Worm (Caenorhabditis elegans) whole organism, L2 larva: ENCODE measurements around the gene ZK1010.12.

Experiments used
- C34F6.9 ChIP-seq: fragments of 150-350 bp; optimal IDR thresholded peaks from 2 replicates; lab custom pipeline; 2014; ENCODE audit warnings: missing biosample characterization, missing genetic modification characterization
- F13H6.1 ChIP-seq: sonication (generic microtip); optimal IDR thresholded peaks from 2 replicates; lab custom pipeline; 2016; ENCODE audit warnings: missing genetic modification characterization, missing compliant biosample characterization
- ZK546.5 ChIP-seq: sonication (generic microtip); optimal IDR thresholded peaks from 2 replicates; lab custom pipeline; 2017; ENCODE audit warnings: missing biosample characterization, missing genetic modification characterization
- aly-2 ChIP-seq: fragments of 150-350 bp; optimal IDR thresholded peaks from 2 replicates; lab custom pipeline; 2014; ENCODE audit warnings: missing biosample characterization, missing genetic modification characterization
- ama-1 ChIP-seq: fragments of 150-350 bp; optimal IDR thresholded peaks from 2 replicates; lab custom pipeline; 2018; ENCODE audit warnings: inconsistent platforms
- blmp-1 ChIP-seq: sonication (generic microtip); optimal IDR thresholded peaks from 2 replicates; lab custom pipeline; 2017; ENCODE audit warnings: missing genetic modification characterization, mild to moderate bottlenecking, missing compliant biosample characterization, antibody characterized with exemption, moderate library complexity; ENCODE audit not compliant: insufficient read depth
- ceh-82 ChIP-seq: fragments of 150-350 bp; optimal IDR thresholded peaks from 2 replicates; lab custom pipeline; 2014; ENCODE audit warnings: missing biosample characterization, missing genetic modification characterization
- crh-2 ChIP-seq: sonication (generic microtip); optimal IDR thresholded peaks from 2 replicates; lab custom pipeline; 2017; ENCODE audit warnings: missing biosample characterization, missing genetic modification characterization
- dmd-4 ChIP-seq: sonication (generic microtip); optimal IDR thresholded peaks from 2 replicates; lab custom pipeline; 2017; ENCODE audit warnings: missing biosample characterization, missing genetic modification characterization
- egl-27 ChIP-seq: sonication (generic microtip); optimal IDR thresholded peaks from 3 replicates; lab custom pipeline; 2017; ENCODE audit warnings: missing biosample characterization, missing genetic modification reagents, missing genetic modification characterization
- elt-1 ChIP-seq: fragments of 150-350 bp; optimal IDR thresholded peaks from 2 replicates; lab custom pipeline; 2014; ENCODE audit warnings: missing biosample characterization, missing genetic modification characterization
- elt-3 ChIP-seq: sonication (generic microtip); optimal IDR thresholded peaks from 2 replicates; lab custom pipeline; 2017; ENCODE audit warnings: missing biosample characterization, missing genetic modification characterization
- fos-1 ChIP-seq: fragments of 150-350 bp; optimal IDR thresholded peaks from 2 replicates; lab custom pipeline; 2014; ENCODE audit warnings: missing biosample characterization, missing genetic modification characterization
- lin-11 ChIP-seq: fragments of 150-350 bp; sonication (generic microtip); optimal IDR thresholded peaks from 2 replicates; lab custom pipeline; 2014; ENCODE audit warnings: missing biosample characterization, missing genetic modification characterization, inconsistent platforms, mixed read lengths
- lin-39 ChIP-seq: fragments of 150-350 bp; optimal IDR thresholded peaks from 2 replicates; lab custom pipeline; 2014; ENCODE audit warnings: missing biosample characterization, missing genetic modification reagents, missing genetic modification characterization
- mab-5 ChIP-seq: fragments of 150-350 bp; optimal IDR thresholded peaks from 2 replicates; lab custom pipeline; 2014; ENCODE audit warnings: missing biosample characterization, missing genetic modification characterization
- mbf-1 ChIP-seq: sonication (generic microtip); optimal IDR thresholded peaks from 2 replicates; lab custom pipeline; 2017; ENCODE audit warnings: missing biosample characterization, missing genetic modification characterization
- nhr-10 ChIP-seq: sonication (generic microtip); optimal IDR thresholded peaks from 2 replicates; lab custom pipeline; 2017; ENCODE audit warnings: missing biosample characterization, missing genetic modification characterization
- nhr-11 ChIP-seq: fragments of 150-350 bp; optimal IDR thresholded peaks from 2 replicates; lab custom pipeline; 2014; ENCODE audit warnings: missing biosample characterization, missing genetic modification characterization
- nhr-12 ChIP-seq: fragments of 150-350 bp; optimal IDR thresholded peaks from 2 replicates; lab custom pipeline; 2014; ENCODE audit warnings: missing biosample characterization, missing genetic modification characterization
- nhr-129 ChIP-seq: fragments of 150-350 bp; optimal IDR thresholded peaks from 2 replicates; lab custom pipeline; 2014; ENCODE audit warnings: missing biosample characterization, missing genetic modification characterization
- nhr-21 ChIP-seq: fragments of 150-350 bp; optimal IDR thresholded peaks from 2 replicates; lab custom pipeline; 2014; ENCODE audit warnings: missing biosample characterization, missing genetic modification characterization
- nhr-23 ChIP-seq: fragments of 150-350 bp; optimal IDR thresholded peaks from 2 replicates; lab custom pipeline; 2014; ENCODE audit warnings: missing biosample characterization, missing genetic modification reagents, missing genetic modification characterization
- nhr-25 ChIP-seq: fragments of 150-350 bp; sonication (generic microtip); optimal IDR thresholded peaks from 3 replicates; lab custom pipeline; 2014; ENCODE audit warnings: missing biosample characterization, missing genetic modification characterization
- nhr-6 ChIP-seq: fragments of 150-350 bp; optimal IDR thresholded peaks from 2 replicates; lab custom pipeline; 2014; ENCODE audit warnings: missing biosample characterization, missing genetic modification characterization
- nhr-77 ChIP-seq: fragments of 150-350 bp; optimal IDR thresholded peaks from 2 replicates; lab custom pipeline; 2014; ENCODE audit warnings: missing biosample characterization, missing genetic modification characterization
- peb-1 ChIP-seq: fragments of 150-350 bp; optimal IDR thresholded peaks from 2 replicates; lab custom pipeline; 2014; ENCODE audit warnings: missing biosample characterization, missing genetic modification characterization
- sem-4 ChIP-seq: fragments of 150-350 bp; optimal IDR thresholded peaks from 2 replicates; lab custom pipeline; 2014; ENCODE audit warnings: missing biosample characterization, missing genetic modification reagents, missing genetic modification characterization
- skn-1 ChIP-seq: sonication (generic microtip); optimal IDR thresholded peaks from 2 replicates; lab custom pipeline; 2017; ENCODE audit warnings: missing biosample characterization, missing genetic modification characterization
- sma-3 ChIP-seq: sonication (generic microtip); optimal IDR thresholded peaks from 2 replicates; lab custom pipeline; 2016; ENCODE audit warnings: missing genetic modification reagents, missing genetic modification characterization, missing compliant biosample characterization
- unc-55 ChIP-seq: fragments of 150-350 bp; sonication (generic microtip); optimal IDR thresholded peaks from 3 replicates; lab custom pipeline; 2014; ENCODE audit warnings: missing biosample characterization, missing genetic modification reagents, missing genetic modification characterization
- unc-62 ChIP-seq: fragments of 150-350 bp; optimal IDR thresholded peaks from 2 replicates; lab custom pipeline; 2014; ENCODE audit warnings: missing biosample characterization, missing genetic modification reagents, missing genetic modification characterization
- ztf-1 ChIP-seq: fragments of 200-800 bp; sonication (Bioruptor generic); conservative IDR thresholded peaks from 2 replicates; pipeline ENCODE4 v1.3.6; 2022; ENCODE audit warnings: missing genetic modification characterization, missing compliant biosample characterization
- ztf-4 ChIP-seq: fragments of 150-350 bp; optimal IDR thresholded peaks from 2 replicates; lab custom pipeline; 2014; ENCODE audit warnings: missing biosample characterization, missing genetic modification characterization

The ZK1010.12 gene

DNA sequence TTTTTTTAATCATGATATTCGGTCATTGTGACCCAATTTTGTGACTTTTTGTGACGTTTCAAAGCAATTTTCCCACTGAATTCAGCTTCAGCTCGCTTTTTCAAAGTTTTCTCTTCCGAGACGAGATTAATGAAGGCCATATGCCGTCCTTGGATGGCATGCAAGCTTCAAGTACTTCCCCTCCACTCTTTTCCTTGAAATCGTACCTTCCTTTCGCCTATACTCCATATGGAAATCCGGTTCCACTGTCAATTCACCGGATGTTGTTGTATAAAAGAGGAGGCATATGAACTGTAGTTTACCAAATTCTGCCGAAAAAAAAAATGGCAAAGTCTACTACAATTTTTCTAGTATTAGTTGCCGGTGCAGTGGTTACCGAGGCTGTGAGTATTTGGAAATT, 10.3 kb upstream of the ZK1010.12 start, which contains the start of gene ZK1010.4:
TSS of gene ZK1010.4 (plus strand) at position 301 of the 400 bp plus-strand sequence.
- no peak for TF ChIP-seq blmp-1 (tag; lab: Kevin White, UChicago)
- no peak for TF ChIP-seq ztf-4 (tag; lab: Kevin White, UChicago)
- no peak for TF ChIP-seq aly-2 (tag; lab: Kevin White, UChicago)
- no peak for TF ChIP-seq lin-39 (tag; lab: Kevin White, UChicago)

DNA sequence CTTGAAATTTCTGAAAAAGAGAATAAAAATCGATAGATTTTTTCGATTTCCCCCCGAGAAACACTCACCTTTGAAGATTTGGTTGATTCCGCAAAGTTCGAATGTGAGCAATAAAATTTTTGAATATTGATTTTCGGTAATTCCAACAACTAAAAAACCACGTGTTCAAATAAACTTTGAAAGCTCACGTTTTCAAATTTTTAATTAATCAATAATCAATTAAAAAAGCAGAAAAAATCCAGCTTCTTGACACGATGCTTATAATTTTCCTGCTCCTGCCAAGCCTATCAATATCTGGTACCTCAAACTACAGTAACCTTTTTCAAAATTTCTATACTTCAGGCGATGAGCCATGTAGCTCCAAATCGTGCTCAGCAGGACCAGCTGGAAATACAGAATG, 3.7 kb upstream of the ZK1010.12 start, which contains the start of gene ZK1010.5:
TSS of gene ZK1010.5 (minus strand) at position 101 of the 400 bp plus-strand sequence.
- TF ChIP-seq nhr-129 (tag; lab: Kevin White, UChicago): no peak
- TF ChIP-seq fos-1 (tag; lab: Kevin White, UChicago): no peak
- TF ChIP-seq nhr-21 (tag; lab: Kevin White, UChicago): no peak
- no peak for TF ChIP-seq ztf-4 (tag; lab: Kevin White, UChicago)
- no peak for TF ChIP-seq egl-27
- TF ChIP-seq lin-39 (tag; lab: Kevin White, UChicago): no peak
- no peak for TF ChIP-seq nhr-12 (tag; lab: Kevin White, UChicago)
- TF ChIP-seq mab-5 (tag; lab: Kevin White, UChicago): no peak
- no peak for TF ChIP-seq skn-1 (tag; lab: Kevin White, UChicago)
- no peak for TF ChIP-seq nhr-10 (tag; lab: Kevin White, UChicago)
- no peak for TF ChIP-seq F13H6.1 (tag; lab: Kevin White, UChicago)
- TF ChIP-seq nhr-25 (tag; lab: Kevin White, UChicago): no peak
- TF ChIP-seq elt-3 (tag; lab: Kevin White, UChicago): no peak

ce11 chrIII:12993055-12993454, 2.0 kb downstream of the ZK1010.12 start:
- TF ChIP-seq nhr-129 (tag; lab: Kevin White, UChicago) (no peak), ztf-1 (GFP tag; lab: Robert Waterston, UW) (no peak), peb-1 (tag; lab: Kevin White, UChicago) (no peak), lin-11 (tag; lab: Kevin White, UChicago) (no peak), fos-1 (tag; lab: Kevin White, UChicago) (no peak), mab-5 (tag; lab: Kevin White, UChicago) (no peak), ceh-82 (tag; lab: Kevin White, UChicago) (no peak), nhr-10 (tag; lab: Kevin White, UChicago) (no peak), nhr-11 (no peak)

DNA sequence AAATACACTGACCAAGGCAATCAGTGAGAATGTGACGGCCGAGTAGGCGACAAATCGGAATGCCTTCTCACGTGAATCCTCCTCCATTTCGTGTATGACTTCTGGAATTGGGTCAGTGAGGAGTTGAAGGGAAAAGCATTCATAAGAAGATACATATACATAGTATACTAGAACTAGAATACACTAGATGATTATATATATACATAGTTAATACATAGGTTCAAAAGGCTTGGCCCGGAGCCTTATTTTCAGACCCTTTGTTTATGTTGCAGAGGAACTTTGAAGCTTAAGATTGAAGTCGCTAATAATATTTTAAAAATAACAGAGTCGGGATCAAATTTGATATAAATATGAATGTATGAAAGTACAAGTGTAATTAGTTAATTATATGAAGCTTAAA, 2.5 kb downstream of the ZK1010.12 start, which contains the start of gene col-97:
TSS of gene col-97 (minus strand) at position 101 of the 400 bp plus-strand sequence.
- TF ChIP-seq elt-1 (no peak), C34F6.9 (tag; lab: Kevin White, UChicago) (no peak), ZK546.5 (tag; lab: Kevin White, UChicago) (no peak), ama-1 (lab: Kevin White, UChicago) (no peak), sma-3 (GFP tag; lab: Kevin White, UChicago) (no peak), unc-62 (GFP tag; lab: Kevin White, UChicago) (no peak), ztf-4 (tag; lab: Kevin White, UChicago) (no peak), nhr-25 (tag; lab: Kevin White, UChicago) (no peak), nhr-77 (tag; lab: Kevin White, UChicago) (no peak), dmd-4 (no peak), unc-55 (no peak), nhr-6 (no peak), egl-27 (no peak)

- TF ChIP-seq mbf-1 (no peak), skn-1 (tag; lab: Kevin White, UChicago) (no peak), ztf-1 (GFP tag; lab: Robert Waterston, UW) (no peak), peb-1 (tag; lab: Kevin White, UChicago) (no peak), ZK546.5 (tag; lab: Kevin White, UChicago) (no peak), unc-55 (no peak), nhr-6 (no peak), nhr-23 (no peak), dmd-4 (no peak), crh-2 (no peak), fos-1 (tag; lab: Kevin White, UChicago) (no peak), sma-3 (GFP tag; lab: Kevin White, UChicago) (no peak), sem-4 (tag; lab: Kevin White, UChicago) (no peak), ceh-82 (tag; lab: Kevin White, UChicago) (no peak), ama-1 (lab: Kevin White, UChicago) (no peak)
These were observed 7.2 kb downstream of the ZK1010.12 start for ce11 chrIII:12998252-12998651.
